Worm (Caenorhabditis elegans) whole organism, midembryonic: ENCODE data around the gene ZK666.1.

ENCODE experiments used
- T22C8.4 ChIP-seq: fragments of 200-800 bp; sonication (Bioruptor generic); IDR thresholded peaks from 2 replicates; pipeline ENCODE4 v1.3.6; 2022; ENCODE audit warnings: missing genetic modification characterization, missing compliant biosample characterization
- klf-2 ChIP-seq: fragments of 200-800 bp; sonication (Bioruptor generic); conservative IDR thresholded peaks from 2 replicates; pipeline ENCODE4 v1.3.6; 2022; ENCODE audit warnings: missing genetic modification reagents, missing genetic modification characterization, missing compliant biosample characterization
- med-1 ChIP-seq: sonication (generic microtip); optimal IDR thresholded peaks from 2 replicates; lab custom pipeline; 2017; ENCODE audit warnings: missing genetic modification characterization, mild to moderate bottlenecking, missing compliant biosample characterization, antibody characterized with exemption, missing genetic modification reagents; ENCODE audit not compliant: insufficient read depth
- ref-1 ChIP-seq: fragments of 200-800 bp; sonication (Bioruptor generic); conservative IDR thresholded peaks from 2 replicates; pipeline ENCODE4 v1.3.6; 2022; ENCODE audit warnings: missing genetic modification reagents, missing genetic modification characterization, missing compliant biosample characterization
- ztf-29 ChIP-seq: fragments of 200-800 bp; sonication (Bioruptor generic); IDR thresholded peaks from 2 replicates; pipeline ENCODE4 v1.3.6; 2022; ENCODE audit warnings: missing genetic modification reagents, missing genetic modification characterization, missing compliant biosample characterization

DNA sequence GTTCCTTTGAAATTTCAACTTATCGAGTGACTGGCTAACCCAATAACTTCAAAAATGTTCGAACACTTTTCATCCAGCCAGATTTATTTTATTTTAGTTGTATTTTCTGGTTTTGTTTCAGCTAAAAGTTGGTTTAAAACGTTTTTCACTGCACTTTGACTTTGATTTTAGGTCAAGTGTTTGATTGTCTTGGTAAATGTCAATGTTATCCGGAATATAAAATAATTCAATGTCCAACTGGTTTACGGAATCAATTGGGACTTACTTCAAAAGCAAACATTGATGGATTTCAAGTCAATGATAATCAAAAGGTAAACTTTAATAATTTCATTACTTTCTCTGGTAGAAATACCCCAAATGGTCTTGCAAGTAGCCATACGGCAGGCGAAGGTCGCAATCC, 12.7 kb upstream of the ZK666.1 start:
- TF ChIP-seq ztf-29 (GFP tag; lab: Robert Waterston, UW), result no peak
- TF ChIP-seq ref-1, result no peak
- no peak for TF ChIP-seq T22C8.4 (GFP tag; lab: Robert Waterston, UW)
- no peak for TF ChIP-seq med-1 (GFP tag; lab: Kevin White, UChicago)
- no peak for TF ChIP-seq klf-2
